Worm (Caenorhabditis elegans) whole organism, L4 larva: Measurements from ENCODE around the gene tyr-1.

Experiments used
- F44E2.7 ChIP-seq: fragments of 200-800 bp; sonication (Bioruptor generic); IDR thresholded peaks from 2 replicates; pipeline ENCODE4 v2.1.2; 2022; ENCODE audit warnings: missing genetic modification characterization, missing compliant biosample characterization
- T20F7.1 ChIP-seq: fragments of 200-800 bp; sonication (Bioruptor generic); optimal IDR thresholded peaks from 2 replicates; lab custom pipeline; 2018; ENCODE audit warnings: mild to moderate bottlenecking, missing genetic modification characterization, missing compliant biosample characterization
- ZK546.5 ChIP-seq, 2 experiments: sonication (generic microtip); optimal IDR thresholded peaks; 2 replicates each; lab custom pipeline; 2017; ENCODE audit warnings: missing biosample characterization in 2 of 2, missing genetic modification characterization in 2 of 2
- ceh-82 ChIP-seq: sonication (generic microtip); optimal IDR thresholded peaks from 2 replicates; lab custom pipeline; 2017; ENCODE audit warnings: missing biosample characterization, missing genetic modification characterization
- ctbp-1 ChIP-seq: fragments of 200-800 bp; sonication (Bioruptor generic); IDR thresholded peaks from 2 replicates; pipeline ENCODE4 v1.3.6; 2022; ENCODE audit warnings: missing genetic modification reagents, missing genetic modification characterization, missing compliant biosample characterization
- daf-16 ChIP-seq, 3 experiments: sonication (generic microtip); optimal IDR thresholded peaks; 2 replicates each; lab custom pipeline; 2016 to 2017; ENCODE audit warnings: missing genetic modification characterization in 3 of 3, missing genetic modification reagents in 3 of 3, mild to moderate bottlenecking in 2 of 3, missing compliant biosample characterization in 2 of 3, missing biosample characterization in 1 of 3, moderate library complexity in 1 of 3
- daf-8 ChIP-seq: fragments of 200-800 bp; sonication (Bioruptor generic); IDR thresholded peaks from 2 replicates; pipeline ENCODE4 v1.3.6; 2022; ENCODE audit warnings: missing genetic modification characterization, missing compliant biosample characterization
- dpl-1 ChIP-seq: fragments of 150-350 bp; optimal IDR thresholded peaks from 2 replicates; lab custom pipeline; 2014; ENCODE audit warnings: missing biosample characterization, missing genetic modification reagents, missing genetic modification characterization
- duxl-1 ChIP-seq: sonication (generic microtip); optimal IDR thresholded peaks from 2 replicates; lab custom pipeline; 2016; ENCODE audit warnings: mild to moderate bottlenecking, missing genetic modification characterization, moderate library complexity, missing compliant biosample characterization; ENCODE audit not compliant: poor library complexity
- fos-1 ChIP-seq: fragments of 150-350 bp; optimal IDR thresholded peaks from 2 replicates; lab custom pipeline; 2014; ENCODE audit warnings: missing biosample characterization, missing genetic modification characterization
- hif-1 ChIP-seq, 2 experiments: sonication (generic microtip); optimal IDR thresholded peaks; 2 replicates each; lab custom pipeline; 2016 to 2017; ENCODE audit warnings: missing compliant biosample characterization in 2 of 2, missing genetic modification characterization in 2 of 2, missing genetic modification reagents in 2 of 2, missing genotype in 2 of 2, mild to moderate bottlenecking in 1 of 2
- hlh-11 ChIP-seq: fragments of 200-800 bp; sonication (Bioruptor generic); optimal IDR thresholded peaks from 2 replicates; lab custom pipeline; 2018; ENCODE audit warnings: mild to moderate bottlenecking, missing genetic modification characterization, missing compliant biosample characterization
- hlh-30 ChIP-seq: sonication (generic microtip); optimal IDR thresholded peaks from 2 replicates; lab custom pipeline; 2017; ENCODE audit warnings: antibody characterized with exemption, mild to moderate bottlenecking, missing genetic modification characterization, missing compliant biosample characterization; ENCODE audit not compliant: insufficient read depth
- lim-7 ChIP-seq: fragments of 200-800 bp; sonication (Bioruptor generic); IDR thresholded peaks from 2 replicates; pipeline ENCODE4 v1.3.6; 2022; ENCODE audit warnings: missing genetic modification characterization, missing compliant biosample characterization
- lin-13 ChIP-seq: fragments of 150-350 bp; optimal IDR thresholded peaks from 2 replicates; lab custom pipeline; 2014; ENCODE audit warnings: missing biosample characterization, missing genetic modification reagents, missing genetic modification characterization
- lin-38 ChIP-seq: fragments of 200-800 bp; sonication (Bioruptor generic); IDR thresholded peaks from 2 replicates; pipeline ENCODE4 v1.3.6; 2022; ENCODE audit warnings: missing genetic modification reagents, missing genetic modification characterization, missing compliant biosample characterization
- lin-39 ChIP-seq: fragments of 150-350 bp; optimal IDR thresholded peaks from 2 replicates; lab custom pipeline; 2014; ENCODE audit warnings: missing biosample characterization, missing genetic modification reagents, missing genetic modification characterization
- lsy-2 ChIP-seq, 2 experiments: fragments of 150-350 bp in 1 of 2; sonication (generic microtip) in 1 of 2; optimal IDR thresholded peaks; 2 replicates each; lab custom pipeline; 2014 to 2017; ENCODE audit warnings: missing biosample characterization in 2 of 2, missing genetic modification characterization in 2 of 2
- madf-9 ChIP-seq: fragments of 200-800 bp; sonication (Bioruptor generic); conservative IDR thresholded peaks from 2 replicates; pipeline ENCODE4 v1.3.6; 2022; ENCODE audit warnings: missing genetic modification reagents, missing genetic modification characterization, missing compliant biosample characterization
- mep-1 ChIP-seq: fragments of 150-350 bp; sonication (generic microtip); optimal IDR thresholded peaks from 3 replicates; lab custom pipeline; 2014; ENCODE audit warnings: missing biosample characterization, missing genetic modification characterization
- mes-2 ChIP-seq: sonication (generic microtip); optimal IDR thresholded peaks from 2 replicates; lab custom pipeline; 2016; ENCODE audit warnings: missing genotype, mild to moderate bottlenecking, missing genetic modification characterization, missing compliant biosample characterization; ENCODE audit not compliant: poor library complexity, severe bottlenecking
- nhr-102 ChIP-seq: sonication (generic microtip); optimal IDR thresholded peaks from 2 replicates; lab custom pipeline; 2016; ENCODE audit warnings: mild to moderate bottlenecking, missing genetic modification characterization, moderate library complexity, missing compliant biosample characterization
- nhr-237 ChIP-seq: sonication (generic microtip); optimal IDR thresholded peaks from 2 replicates; lab custom pipeline; 2017; ENCODE audit warnings: missing biosample characterization, missing genetic modification characterization
- nhr-41 ChIP-seq: fragments of 200-800 bp; sonication (Bioruptor generic); IDR thresholded peaks from 2 replicates; pipeline ENCODE4 v1.3.6; 2022; ENCODE audit warnings: missing genetic modification reagents, missing genetic modification characterization, missing compliant biosample characterization
- saeg-2 ChIP-seq: fragments of 200-800 bp; sonication (Bioruptor generic); IDR thresholded peaks from 2 replicates; pipeline ENCODE4 v1.3.6; 2022; ENCODE audit warnings: missing genetic modification reagents, missing genetic modification characterization, missing compliant biosample characterization
- spr-3 ChIP-seq: fragments of 200-800 bp; sonication (Bioruptor generic); optimal IDR thresholded peaks from 2 replicates; lab custom pipeline; 2018; ENCODE audit warnings: mild to moderate bottlenecking, missing genetic modification characterization, missing compliant biosample characterization
- unc-130 ChIP-seq: sonication (generic microtip); optimal IDR thresholded peaks from 2 replicates; lab custom pipeline; 2016; ENCODE audit warnings: missing genetic modification reagents, missing genetic modification characterization, missing compliant biosample characterization
- unc-62 ChIP-seq, 3 experiments: fragments of 150-350 bp in 1 of 3; sonication (generic microtip); optimal IDR thresholded peaks in 2 of 3; peaks in 1 of 3; 1 replicate in 1 of 3; 2 replicates in 2 of 3; lab custom pipeline; 2014 to 2017; ENCODE audit warnings: missing biosample characterization in 3 of 3, missing genetic modification characterization in 3 of 3, missing genetic modification reagents in 3 of 3, missing genotype in 1 of 3
- zfp-3 ChIP-seq: fragments of 200-800 bp; sonication (Bioruptor generic); conservative IDR thresholded peaks from 2 replicates; pipeline ENCODE4 v1.3.6; 2022; ENCODE audit warnings: missing genetic modification reagents, missing genetic modification characterization, missing compliant biosample characterization

tyr-1 gene

ce11 chrIII:7857142-7857541 is 16.4 kb upstream of the tyr-1 start, which contains the start of gene tag-307:
Gene tag-307, minus strand, starts transcription at chrIII:7857242.
- TF ChIP-seq lin-13 (no peak), daf-8 (no peak), lin-38 (GFP tag; lab: Robert Waterston, UW) (no peak), unc-62 (GFP tag; optimal IDR thresholded peaks at IDR 0.05 in 1 of 2; lab: Kevin White, UChicago) (peak in 1 of 2 experiments; percentile 56), unc-62 (tag; optimal IDR thresholded peaks at IDR 0.05; lab: Kevin White, UChicago) (no peak), duxl-1 (tag; lab: Kevin White, UChicago) (no peak), zfp-3 (GFP tag; lab: Robert Waterston, UW) (no peak)

DNA sequence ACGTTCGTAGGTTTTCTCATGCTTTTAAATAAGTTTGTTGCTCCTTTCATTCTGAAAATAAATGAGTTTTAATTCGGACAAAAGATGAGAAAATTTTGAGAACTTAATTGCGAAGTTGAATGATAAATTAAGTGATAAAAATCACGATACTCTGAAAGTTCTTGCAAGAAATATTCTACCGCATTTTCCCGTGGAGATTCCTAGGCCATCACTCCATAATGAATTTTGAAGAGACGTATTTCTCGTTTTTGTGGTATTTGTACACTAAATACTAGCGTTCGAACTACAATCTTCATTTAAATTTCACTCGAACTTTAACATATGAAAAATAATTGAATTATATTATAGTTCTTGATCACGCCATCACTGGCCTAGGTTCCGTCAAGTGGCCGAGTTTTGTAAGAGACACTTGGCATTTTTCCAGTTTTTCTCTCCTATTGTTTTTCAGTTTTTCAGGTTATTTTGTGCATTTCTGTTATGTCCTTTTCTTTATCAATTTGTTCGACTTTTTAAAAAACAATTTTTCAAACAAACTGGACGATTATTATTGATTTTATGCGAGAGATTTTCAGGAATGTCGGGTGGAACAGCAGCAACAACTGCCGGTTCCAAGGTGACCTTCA is 15.1 kb upstream of the tyr-1 start, which contains the start of the genes coq-5 and ufm-1:
Gene coq-5 (minus strand): TSS at position 51 of the 623 bp plus-strand sequence.
Gene ufm-1 (plus strand): TSS at position 573 of the 623 bp plus-strand sequence.
- peak; percentile 58 for TF ChIP-seq T20F7.1 (GFP tag; lab: Kevin White, UChicago)
- peak in 1 of 2 experiments; percentile 72 for TF ChIP-seq hif-1 (tag; optimal IDR thresholded peaks at IDR 0.05; lab: Kevin White, UChicago)
- no peak for TF ChIP-seq spr-3 (GFP tag; lab: Kevin White, UChicago)
- no peak for TF ChIP-seq lin-39 (tag; lab: Kevin White, UChicago)
- no peak for TF ChIP-seq ceh-82 (tag; lab: Kevin White, UChicago)
- no peak for TF ChIP-seq F44E2.7 (GFP tag; lab: Robert Waterston, UW)
- peak; percentile 78 for TF ChIP-seq unc-130 (GFP tag; lab: Kevin White, UChicago)
- TF ChIP-seq lsy-2 (tag; optimal IDR thresholded peaks at IDR 0.05; lab: Kevin White, UChicago) = peak in 1 of 2 experiments; percentile 18
- peak; percentile 35 for TF ChIP-seq mes-2 (tag; lab: Kevin White, UChicago)
- peak; percentile 31 for TF ChIP-seq dpl-1 (GFP tag; lab: Kevin White, UChicago)
- peak; percentile 3 for TF ChIP-seq nhr-102 (tag; lab: Kevin White, UChicago)
- peak; percentile 1 for TF ChIP-seq mep-1

DNA sequence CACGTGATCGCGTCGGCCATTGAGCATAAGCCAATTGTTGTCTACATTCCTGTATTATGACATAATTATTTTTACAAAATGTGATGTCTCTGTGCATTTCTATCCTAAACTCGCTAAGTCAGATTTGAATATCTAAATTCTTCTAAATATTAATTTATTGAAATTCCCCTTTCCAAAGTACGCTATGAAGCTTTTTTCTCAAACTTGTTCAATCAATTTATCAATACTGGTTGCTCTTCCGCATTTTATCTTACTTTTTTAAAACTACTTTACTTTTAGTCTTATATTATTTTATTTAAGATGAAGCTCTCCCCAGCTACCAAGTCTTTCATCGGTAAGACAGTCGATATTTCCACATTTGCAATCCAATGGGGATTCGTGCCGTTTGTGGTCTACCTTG is 14.3 kb upstream of the tyr-1 start, which contains the start of gene tomm-7:
Gene tomm-7 (plus strand): TSS at position 301 of the 400 bp plus-strand sequence.
- TF ChIP-seq ZK546.5 (tag; optimal IDR thresholded peaks at IDR 0.05; lab: Kevin White, UChicago) (no peak), saeg-2 (GFP tag; lab: Robert Waterston, UW) (no peak), lim-7 (GFP tag; lab: Robert Waterston, UW) (no peak), daf-16 (GFP tag; optimal IDR thresholded peaks at IDR 0.05; lab: Kevin White, UChicago) (no peak), daf-16 (tag; optimal IDR thresholded peaks at IDR 0.05; lab: Kevin White, UChicago) (no peak), nhr-237 (tag; lab: Kevin White, UChicago) (no peak), fos-1 (tag; lab: Kevin White, UChicago) (no peak), nhr-41 (GFP tag; lab: Robert Waterston, UW) (no peak), madf-9 (no peak), ceh-82 (tag; lab: Kevin White, UChicago) (no peak), ctbp-1 (GFP tag; lab: Robert Waterston, UW) (no peak)

- TF ChIP-seq daf-16 (GFP tag; optimal IDR thresholded peaks at IDR 0.05; lab: Kevin White, UChicago) (no peak), daf-16 (tag; optimal IDR thresholded peaks at IDR 0.05; lab: Kevin White, UChicago) (peak; percentile 5), unc-62 (GFP tag; optimal IDR thresholded peaks at IDR 0.05 in 1 of 2; lab: Kevin White, UChicago) (no peak), unc-62 (tag; optimal IDR thresholded peaks at IDR 0.05; lab: Kevin White, UChicago) (no peak), hlh-30 (tag; lab: Kevin White, UChicago) (peak; percentile 31), hlh-11 (tag; lab: Kevin White, UChicago) (peak; percentile 3)
- TF ChIP-seq, all 104 proteins: peak for 3
Observed at ce11 chrIII:7860885-7861284, 12.7 kb upstream of the tyr-1 start, which contains the start of gene cuc-1. Gene cuc-1, minus strand, starts transcription at chrIII:7860985.
